Worm (Caenorhabditis elegans) whole organism, L4 larva: ENCODE results near the gene zipt-2.2.
A peak's percentile ranks its signal among the peaks of the same experiment; 100 is the strongest.

ENCODE experiments used
- Y48G9A.11 ChIP-seq: fragments of 200-800 bp; sonication (Bioruptor generic); IDR thresholded peaks from 2 replicates; pipeline ENCODE4 v1.3.6; 2022; ENCODE audit warnings: missing genetic modification reagents, missing genetic modification characterization, missing compliant biosample characterization
- Y75B8A.6 ChIP-seq: fragments of 200-800 bp; sonication (Bioruptor generic); IDR thresholded peaks from 2 replicates; pipeline ENCODE4 v1.3.6; 2022; ENCODE audit warnings: missing genetic modification reagents, missing genetic modification characterization, missing compliant biosample characterization
- ZK546.5 ChIP-seq, 2 experiments: sonication (generic microtip); optimal IDR thresholded peaks; 2 replicates each; lab custom pipeline; 2017; ENCODE audit warnings: missing biosample characterization in 2 of 2, missing genetic modification characterization in 2 of 2
- aly-2 ChIP-seq: sonication (generic microtip); optimal IDR thresholded peaks from 2 replicates; lab custom pipeline; 2018; ENCODE audit warnings: missing biosample characterization, missing genetic modification characterization
- attf-4 ChIP-seq: sonication (generic microtip); optimal IDR thresholded peaks from 3 replicates; lab custom pipeline; 2017; ENCODE audit warnings: missing biosample characterization, missing genetic modification characterization
- ceh-28 ChIP-seq: fragments of 150-350 bp; optimal IDR thresholded peaks from 2 replicates; lab custom pipeline; 2014; ENCODE audit warnings: missing biosample characterization, missing genetic modification reagents, missing genetic modification characterization
- ceh-44 ChIP-seq: fragments of 200-800 bp; sonication (Bioruptor generic); IDR thresholded peaks from 2 replicates; pipeline ENCODE4 v1.3.6; 2022; ENCODE audit warnings: missing genetic modification reagents, missing genetic modification characterization, missing compliant biosample characterization
- daf-16 ChIP-seq, 3 experiments: sonication (generic microtip); optimal IDR thresholded peaks; 2 replicates each; lab custom pipeline; 2016 to 2017; ENCODE audit warnings: missing genetic modification characterization in 3 of 3, missing genetic modification reagents in 3 of 3, mild to moderate bottlenecking in 2 of 3, missing compliant biosample characterization in 2 of 3, missing biosample characterization in 1 of 3, moderate library complexity in 1 of 3
- dmd-6 ChIP-seq: fragments of 200-800 bp; sonication (Bioruptor generic); IDR thresholded peaks from 2 replicates; pipeline ENCODE4 v1.3.6; 2022; ENCODE audit warnings: missing genetic modification reagents, missing genetic modification characterization, missing compliant biosample characterization
- dmd-9 ChIP-seq: fragments of 200-800 bp; sonication (Bioruptor generic); IDR thresholded peaks from 2 replicates; pipeline ENCODE4 v1.3.6; 2022; ENCODE audit warnings: missing genetic modification reagents, missing genetic modification characterization, missing compliant biosample characterization
- dpl-1 ChIP-seq: fragments of 150-350 bp; optimal IDR thresholded peaks from 2 replicates; lab custom pipeline; 2014; ENCODE audit warnings: missing biosample characterization, missing genetic modification reagents, missing genetic modification characterization
- dve-1 ChIP-seq: sonication (generic microtip); optimal IDR thresholded peaks from 2 replicates; lab custom pipeline; 2017; ENCODE audit warnings: antibody characterized with exemption, mild to moderate bottlenecking, missing genetic modification characterization, missing compliant biosample characterization; ENCODE audit not compliant: insufficient read depth
- gei-8 ChIP-seq: fragments of 200-800 bp; sonication (Bioruptor generic); optimal IDR thresholded peaks from 2 replicates; lab custom pipeline; 2018; ENCODE audit warnings: mild to moderate bottlenecking, missing genetic modification characterization, missing compliant biosample characterization
- hif-1 ChIP-seq, 2 experiments: sonication (generic microtip); optimal IDR thresholded peaks; 2 replicates each; lab custom pipeline; 2016 to 2017; ENCODE audit warnings: missing compliant biosample characterization in 2 of 2, missing genetic modification characterization in 2 of 2, missing genetic modification reagents in 2 of 2, missing genotype in 2 of 2, mild to moderate bottlenecking in 1 of 2
- hlh-11 ChIP-seq: fragments of 200-800 bp; sonication (Bioruptor generic); optimal IDR thresholded peaks from 2 replicates; lab custom pipeline; 2018; ENCODE audit warnings: mild to moderate bottlenecking, missing genetic modification characterization, missing compliant biosample characterization
- hlh-30 ChIP-seq: sonication (generic microtip); optimal IDR thresholded peaks from 2 replicates; lab custom pipeline; 2017; ENCODE audit warnings: antibody characterized with exemption, mild to moderate bottlenecking, missing genetic modification characterization, missing compliant biosample characterization; ENCODE audit not compliant: insufficient read depth
- hmg-1.1 ChIP-seq: fragments of 200-800 bp; sonication (Bioruptor generic); IDR thresholded peaks from 2 replicates; pipeline ENCODE4 v1.3.6; 2022; ENCODE audit warnings: missing genetic modification reagents, missing genetic modification characterization, missing compliant biosample characterization
- jun-1 ChIP-seq: fragments of 150-350 bp; optimal IDR thresholded peaks from 2 replicates; lab custom pipeline; 2014; ENCODE audit warnings: missing biosample characterization, missing genetic modification reagents, missing genetic modification characterization
- lim-7 ChIP-seq: fragments of 200-800 bp; sonication (Bioruptor generic); IDR thresholded peaks from 2 replicates; pipeline ENCODE4 v1.3.6; 2022; ENCODE audit warnings: missing genetic modification characterization, missing compliant biosample characterization
- lin-1 ChIP-seq: fragments of 200-800 bp; sonication (Bioruptor generic); IDR thresholded peaks from 2 replicates; pipeline ENCODE4 v1.3.6; 2022; ENCODE audit warnings: missing genetic modification reagents, missing genetic modification characterization, missing compliant biosample characterization
- lin-13 ChIP-seq: fragments of 150-350 bp; optimal IDR thresholded peaks from 2 replicates; lab custom pipeline; 2014; ENCODE audit warnings: missing biosample characterization, missing genetic modification reagents, missing genetic modification characterization
- lin-39 ChIP-seq: fragments of 150-350 bp; optimal IDR thresholded peaks from 2 replicates; lab custom pipeline; 2014; ENCODE audit warnings: missing biosample characterization, missing genetic modification reagents, missing genetic modification characterization
- lsy-2 ChIP-seq, 2 experiments: fragments of 150-350 bp in 1 of 2; sonication (generic microtip) in 1 of 2; optimal IDR thresholded peaks; 2 replicates each; lab custom pipeline; 2014 to 2017; ENCODE audit warnings: missing biosample characterization in 2 of 2, missing genetic modification characterization in 2 of 2
- madf-9 ChIP-seq: fragments of 200-800 bp; sonication (Bioruptor generic); conservative IDR thresholded peaks from 2 replicates; pipeline ENCODE4 v1.3.6; 2022; ENCODE audit warnings: missing genetic modification reagents, missing genetic modification characterization, missing compliant biosample characterization
- mdl-1 ChIP-seq, 2 experiments: fragments of 150-350 bp in 1 of 2; sonication (generic microtip) in 1 of 2; optimal IDR thresholded peaks; 2 replicates each; lab custom pipeline; 2014 to 2017; ENCODE audit warnings: missing biosample characterization in 2 of 2, missing genetic modification characterization in 2 of 2
- mep-1 ChIP-seq: fragments of 150-350 bp; sonication (generic microtip); optimal IDR thresholded peaks from 3 replicates; lab custom pipeline; 2014; ENCODE audit warnings: missing biosample characterization, missing genetic modification characterization
- mxl-3 ChIP-seq: fragments of 200-800 bp; sonication (Bioruptor generic); optimal IDR thresholded peaks from 2 replicates; lab custom pipeline; 2018; ENCODE audit warnings: mild to moderate bottlenecking, missing genetic modification characterization, missing compliant biosample characterization
- nhr-102 ChIP-seq: sonication (generic microtip); optimal IDR thresholded peaks from 2 replicates; lab custom pipeline; 2016; ENCODE audit warnings: mild to moderate bottlenecking, missing genetic modification characterization, moderate library complexity, missing compliant biosample characterization
- nhr-111 ChIP-seq: fragments of 200-800 bp; sonication (Bioruptor generic); optimal IDR thresholded peaks from 2 replicates; lab custom pipeline; 2018; ENCODE audit warnings: mild to moderate bottlenecking, missing genetic modification characterization, missing compliant biosample characterization
- nhr-237 ChIP-seq: sonication (generic microtip); optimal IDR thresholded peaks from 2 replicates; lab custom pipeline; 2017; ENCODE audit warnings: missing biosample characterization, missing genetic modification characterization
- nhr-28 ChIP-seq: fragments of 150-350 bp; optimal IDR thresholded peaks from 2 replicates; lab custom pipeline; 2014; ENCODE audit warnings: missing biosample characterization, missing genetic modification characterization
- nhr-48 ChIP-seq: sonication (generic microtip); optimal IDR thresholded peaks from 2 replicates; lab custom pipeline; 2016; ENCODE audit warnings: mild to moderate bottlenecking, missing genetic modification characterization, missing compliant biosample characterization
- nhr-77 ChIP-seq: fragments of 150-350 bp; optimal IDR thresholded peaks from 2 replicates; lab custom pipeline; 2014; ENCODE audit warnings: missing biosample characterization, missing genetic modification characterization
- php-3 ChIP-seq: fragments of 200-800 bp; sonication (Bioruptor generic); IDR thresholded peaks from 2 replicates; pipeline ENCODE4 v1.3.6; 2022; ENCODE audit warnings: missing genetic modification reagents, missing genetic modification characterization, missing compliant biosample characterization
- pqm-1 ChIP-seq: sonication (generic microtip); optimal IDR thresholded peaks from 2 replicates; lab custom pipeline; 2017; ENCODE audit warnings: missing biosample characterization, missing genetic modification characterization
- spr-1 ChIP-seq: sonication (generic microtip); optimal IDR thresholded peaks from 2 replicates; lab custom pipeline; 2016; ENCODE audit warnings: mild to moderate bottlenecking, missing genetic modification characterization, missing compliant biosample characterization
- unc-130 ChIP-seq: sonication (generic microtip); optimal IDR thresholded peaks from 2 replicates; lab custom pipeline; 2016; ENCODE audit warnings: missing genetic modification reagents, missing genetic modification characterization, missing compliant biosample characterization
- unc-62 ChIP-seq, 3 experiments: fragments of 150-350 bp in 1 of 3; sonication (generic microtip); optimal IDR thresholded peaks in 2 of 3; peaks in 1 of 3; 1 replicate in 1 of 3; 2 replicates in 2 of 3; lab custom pipeline; 2014 to 2017; ENCODE audit warnings: missing biosample characterization in 3 of 3, missing genetic modification characterization in 3 of 3, missing genetic modification reagents in 3 of 3, missing genotype in 1 of 3
- zag-1 ChIP-seq: fragments of 150-350 bp; optimal IDR thresholded peaks from 2 replicates; lab custom pipeline; 2014; ENCODE audit warnings: missing biosample characterization, missing genetic modification characterization
- zip-2 ChIP-seq: fragments of 150-350 bp; optimal IDR thresholded peaks from 2 replicates; lab custom pipeline; 2014; ENCODE audit warnings: missing biosample characterization, missing genetic modification characterization

Gene zipt-2.2

DNA sequence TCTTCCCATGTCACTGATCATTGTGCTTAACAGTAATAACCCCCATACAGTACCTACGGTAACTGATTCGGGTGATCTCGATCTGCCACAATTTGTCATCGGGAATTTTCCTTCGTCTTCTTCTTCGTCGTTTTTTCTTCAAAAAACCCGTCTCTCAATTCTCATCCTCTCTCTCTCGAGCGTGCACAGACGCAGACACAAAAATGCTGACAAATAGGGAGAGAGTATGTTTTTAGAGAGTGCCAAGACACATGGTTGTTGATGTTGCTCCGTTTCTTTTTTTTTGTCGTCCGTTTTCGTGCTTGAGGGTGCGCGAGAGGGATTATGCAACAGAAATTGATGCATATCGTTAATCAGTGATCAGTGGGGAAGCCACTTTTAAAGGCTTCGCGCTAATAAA, 19.8 kb downstream of the zipt-2.2 start (continued):
- TF ChIP-seq hmg-1.1 (GFP tag; lab: Robert Waterston, UW) (peak; percentile 50; the same call in 1 of the 2 replicates), gei-8 (GFP tag; lab: Kevin White, UChicago) (no peak), madf-9 (GFP tag; lab: Robert Waterston, UW) (no peak), ceh-28 (tag; lab: Kevin White, UChicago) (no peak), zip-2 (tag; lab: Kevin White, UChicago) (no peak), ceh-44 (GFP tag; lab: Robert Waterston, UW) (no peak), lin-1 (GFP tag; lab: Robert Waterston, UW) (no peak), zag-1 (tag; lab: Kevin White, UChicago) (no peak), unc-130 (GFP tag; lab: Kevin White, UChicago) (no peak), lin-13 (GFP tag; lab: Kevin White, UChicago) (peak; percentile 9), Y75B8A.6 (GFP tag; lab: Robert Waterston, UW) (no peak), dpl-1 (GFP tag; lab: Kevin White, UChicago) (peak; percentile 36), aly-2 (tag; lab: Kevin White, UChicago) (no peak), nhr-237 (tag; lab: Kevin White, UChicago) (no peak), nhr-111 (GFP tag; lab: Kevin White, UChicago) (no peak), lim-7 (GFP tag; lab: Robert Waterston, UW) (no peak), lin-39 (no peak), ZK546.5 (tag; optimal IDR thresholded peaks at IDR 0.05; lab: Kevin White, UChicago) (no peak), dmd-6 (GFP tag; lab: Robert Waterston, UW) (peak; percentile 53), mxl-3 (GFP tag; lab: Kevin White, UChicago) (peak; percentile 85), spr-1 (tag; lab: Kevin White, UChicago) (no peak), hlh-11 (tag; lab: Kevin White, UChicago) (peak; percentile 80)

DNA sequence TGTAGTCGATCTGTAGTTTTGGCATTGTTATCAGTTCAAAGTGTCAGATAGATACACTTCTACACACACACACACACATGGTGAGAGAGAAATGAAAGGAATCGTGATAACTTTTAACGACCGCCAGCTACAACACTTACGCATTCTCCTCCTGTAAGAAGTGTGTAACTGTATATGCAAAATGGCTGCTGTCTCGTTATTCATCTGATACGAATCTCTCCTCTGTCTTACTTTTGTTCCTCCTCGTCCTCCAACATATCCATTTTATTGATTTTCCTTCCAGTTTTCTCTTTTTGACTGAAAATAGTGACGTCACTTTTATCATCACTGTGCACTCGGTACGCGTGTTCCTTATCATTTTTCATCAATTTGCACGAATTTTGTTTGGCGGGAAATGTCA, 22.4 kb downstream of the zipt-2.2 start:
- TF ChIP-seq Y48G9A.11 (GFP tag; lab: Robert Waterston, UW) (no peak), mxl-3 (GFP tag; lab: Kevin White, UChicago) (peak; percentile 45), lsy-2 (tag; optimal IDR thresholded peaks at IDR 0.05; lab: Kevin White, UChicago) (peak in 1 of 2 experiments; percentile 6), mdl-1 (tag; optimal IDR thresholded peaks at IDR 0.05; lab: Kevin White, UChicago) (peak in 1 of 2 experiments; percentile 61), nhr-102 (tag; lab: Kevin White, UChicago) (peak; percentile 25), jun-1 (tag; lab: Kevin White, UChicago) (no peak), nhr-48 (peak; percentile 78), mep-1 (peak; percentile 0), lin-13 (GFP tag; lab: Kevin White, UChicago) (peak; percentile 50), daf-16 (GFP tag; optimal IDR thresholded peaks at IDR 0.05; lab: Kevin White, UChicago) (no peak), daf-16 (tag; optimal IDR thresholded peaks at IDR 0.05; lab: Kevin White, UChicago) (peak; percentile 48), attf-4 (tag; lab: Kevin White, UChicago) (no peak), dve-1 (tag; lab: Kevin White, UChicago) (peak; percentile 46), hlh-30 (tag; lab: Kevin White, UChicago) (peak; percentile 34), pqm-1 (peak; percentile 44), unc-62 (GFP tag; optimal IDR thresholded peaks at IDR 0.05 in 1 of 2; lab: Kevin White, UChicago) (peak in 1 of 2 experiments; percentile 74), unc-62 (tag; optimal IDR thresholded peaks at IDR 0.05; lab: Kevin White, UChicago) (no peak), lim-7 (GFP tag; lab: Robert Waterston, UW) (no peak), nhr-28 (tag; lab: Kevin White, UChicago) (peak; percentile 100), nhr-77 (tag; lab: Kevin White, UChicago) (peak; percentile 40), dmd-9 (GFP tag; lab: Robert Waterston, UW) (no peak), dmd-6 (GFP tag; lab: Robert Waterston, UW) (peak; percentile 70), php-3 (GFP tag; lab: Robert Waterston, UW) (peak; percentile 43; the same call in 1 of the 2 replicates), hif-1 (tag; optimal IDR thresholded peaks at IDR 0.05; lab: Kevin White, UChicago) (peak in 1 of 2 experiments; percentile 24), hlh-11 (tag; lab: Kevin White, UChicago) (peak; percentile 51)
- TF ChIP-seq, all 104 proteins: peak for 18
